Fruit fly (Drosophila melanogaster) S2 (cell line): ENCODE results near the gene CG42489.

ENCODE experiments used
- CG8478 ChIP-seq: fragments of >200 bp; optimal IDR thresholded peaks from 2 replicates; lab custom pipeline; 2018
- CTCF ChIP-seq, 2 experiments: fragments of >200 bp; optimal IDR thresholded peaks; 2 replicates each; lab custom pipeline; 2018

CG42489 gene

dm6 chr3R:8654058-8654457 is 508 bp downstream of the CG42489 start:
- TF ChIP-seq CG8478 (no peak), CTCF (optimal IDR thresholded peaks at IDR 0.05; lab: Kevin White, UChicago) (no peak)

dm6 chr3R:8652731-8653130 is 1.8 kb downstream of the CG42489 start, which contains the start of the genes Sys1 and Dhod:
Gene Sys1, plus strand, starts transcription at chr3R:8652821.
Gene Dhod, minus strand, starts transcription at chr3R:8652916.
- TF ChIP-seq CTCF (optimal IDR thresholded peaks at IDR 0.05; lab: Kevin White, UChicago): no peak
- no peak for TF ChIP-seq CG8478

DNA sequence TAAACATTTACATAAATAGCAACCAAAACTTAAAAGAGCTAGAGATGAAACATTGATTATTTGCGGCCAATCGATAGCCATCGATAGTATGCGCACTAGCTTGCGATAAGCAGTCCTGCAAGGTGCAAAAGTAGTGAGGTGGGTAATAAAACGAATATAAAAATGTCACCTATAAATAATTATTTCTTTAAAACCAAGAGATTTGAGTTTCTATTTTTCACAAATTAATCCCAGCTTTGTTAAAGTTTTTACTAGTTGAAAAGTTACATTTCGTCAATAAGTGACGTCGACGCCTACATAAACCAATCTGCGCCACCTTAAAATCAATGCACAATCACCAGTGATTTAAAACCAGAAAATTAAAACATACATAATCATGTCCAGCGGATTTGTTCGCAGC is 3.8 kb downstream of the CG42489 start, which contains the start of the genes Mkk4 and SLIRP2:
Gene Mkk4 (minus strand): TSS at position 56 of the 400 bp plus-strand sequence.
Gene SLIRP2 (plus strand): TSS at position 344 of the 400 bp plus-strand sequence.
- no peak for TF ChIP-seq CTCF (optimal IDR thresholded peaks at IDR 0.05; lab: Kevin White, UChicago)
- no peak for TF ChIP-seq CG8478

dm6 chr3R:8645580-8646220 is 8.9 kb downstream of the CG42489 start, which contains the start of gene Cyp313b1:
Gene Cyp313b1, minus strand, starts transcription at chr3R:8645650.
- TF ChIP-seq CG8478: no peak
- no peak for TF ChIP-seq CTCF (optimal IDR thresholded peaks at IDR 0.05; lab: Kevin White, UChicago)

DNA sequence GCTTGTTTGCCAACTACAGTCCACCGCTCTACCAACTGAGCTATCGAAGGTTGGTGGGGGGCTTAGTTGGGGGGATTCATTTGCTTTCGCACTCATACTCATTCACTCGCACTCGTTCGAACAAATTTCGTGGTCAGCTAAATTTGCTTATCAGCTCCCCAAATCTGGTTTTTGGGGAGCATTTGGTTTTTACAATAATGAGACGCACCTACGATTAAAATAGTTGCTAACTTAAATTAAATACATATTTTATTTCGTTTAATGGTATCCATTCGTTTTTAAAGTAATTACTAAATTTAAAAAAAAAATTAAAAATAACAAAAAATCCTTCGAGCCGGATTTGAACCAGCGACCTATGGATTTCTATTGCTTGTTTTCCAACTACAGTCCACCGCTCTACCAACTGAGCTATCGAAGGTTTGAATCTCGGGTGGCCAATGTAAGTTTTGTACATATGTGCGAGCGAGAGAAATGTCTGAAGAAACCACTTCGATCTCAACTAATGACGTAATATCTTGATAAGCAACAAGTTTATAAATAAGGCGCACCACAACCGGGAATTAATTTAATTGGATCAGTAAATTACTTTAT is 12.1 kb downstream of the CG42489 start:
- TF ChIP-seq CG8478 (no peak), CTCF (optimal IDR thresholded peaks at IDR 0.05; lab: Kevin White, UChicago) (no peak)

DNA sequence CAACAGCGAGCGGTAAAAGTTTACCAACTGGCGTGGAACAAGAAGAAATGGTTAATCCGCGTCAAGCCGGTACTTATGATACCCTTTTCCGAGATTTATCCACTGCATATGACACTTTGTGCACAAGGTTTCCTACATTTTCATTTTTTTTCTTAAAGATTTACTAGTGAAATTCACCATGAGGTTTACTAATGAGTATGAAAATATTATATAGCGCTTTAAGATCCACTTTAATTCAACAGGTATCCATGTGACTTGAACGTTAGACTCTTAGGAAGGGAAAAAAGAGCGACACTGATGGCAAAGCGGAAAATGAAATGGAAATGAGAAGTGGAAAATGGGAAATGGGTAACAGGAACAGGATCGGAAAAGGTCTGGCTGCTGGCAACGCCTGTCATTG is 15.9 kb downstream of the CG42489 start:
- TF ChIP-seq CG8478 (no peak), CTCF (optimal IDR thresholded peaks at IDR 0.05; lab: Kevin White, UChicago) (no peak)

dm6 chr3R:8635778-8636177 is 18.8 kb downstream of the CG42489 start, which contains the start of gene Or85e:
Gene Or85e, minus strand, starts transcription at chr3R:8635878.
- TF ChIP-seq CTCF (optimal IDR thresholded peaks at IDR 0.05; lab: Kevin White, UChicago) (no peak), CG8478 (no peak)

DNA sequence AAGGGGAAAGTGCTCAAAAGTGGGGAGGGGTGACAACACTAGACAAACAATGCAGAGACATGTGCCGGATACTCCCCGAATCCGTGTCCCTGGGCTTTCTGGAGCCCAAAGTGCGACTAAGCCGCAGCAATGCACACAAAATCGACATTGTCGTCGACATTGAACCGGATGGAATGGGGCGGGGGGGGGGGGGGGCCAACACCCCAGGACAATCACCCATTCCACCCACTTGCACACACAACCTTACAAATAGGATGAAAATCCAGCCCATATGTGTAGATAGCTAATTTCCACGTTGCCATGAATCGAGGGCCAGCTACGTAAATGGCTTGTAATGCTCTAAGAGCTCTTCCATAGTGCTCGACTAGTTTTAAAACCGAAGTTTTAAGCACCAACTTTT is 33.8 kb downstream of the CG42489 start:
- TF ChIP-seq CG8478: no peak
- TF ChIP-seq CTCF (optimal IDR thresholded peaks at IDR 0.05; lab: Kevin White, UChicago): no peak

- TF ChIP-seq CG8478: no peak
- no peak for TF ChIP-seq CTCF (optimal IDR thresholded peaks at IDR 0.05; lab: Kevin White, UChicago)
These were observed 35.5 kb downstream of the CG42489 start for dm6 chr3R:8619089-8619488.

- TF ChIP-seq CTCF (optimal IDR thresholded peaks at IDR 0.05; lab: Kevin White, UChicago) (no peak), CG8478 (no peak)
These were observed 38.4 kb downstream of the CG42489 start for dm6 chr3R:8616149-8616548.
